Comparison of ENCODE assay signal across 5 worm cellular contexts in genomic region chrIV:9511221-9511638, ce11.
A peak's percentile ranks its signal among the peaks of the same experiment; 100 is the strongest.
TF ChIP-seq lines count a peak whose summit lies in the region.

No protein-coding gene starts in this region.

TF ChIP-seq in whole organism, L1 larva, 84 proteins besides CTCF, POLR2A, EP300 and RAD21 (continued from another document and continues in another):
- TF ChIP-seq vab-15 (tag; optimal IDR thresholded peaks at IDR 0.05; lab: Kevin White, UChicago) (no peak), zag-1 (tag; optimal IDR thresholded peaks at IDR 0.05; lab: Kevin White, UChicago) (no peak), nhr-11 (tag; optimal IDR thresholded peaks at IDR 0.05; lab: Kevin White, UChicago) (peak; percentile 17), sptf-1 (tag; optimal IDR thresholded peaks at IDR 0.05; lab: Kevin White, UChicago) (no peak), lsy-2 (tag; optimal IDR thresholded peaks at IDR 0.05; lab: Kevin White, UChicago) (peak; percentile 72 to 80), sox-4 (tag; optimal IDR thresholded peaks at IDR 0.05; lab: Kevin White, UChicago) (peak; percentile 63), lin-13 (GFP tag; optimal IDR thresholded peaks at IDR 0.05; lab: Kevin White, UChicago) (peak; percentile 70), fkh-4 (tag; optimal IDR thresholded peaks at IDR 0.05; lab: Kevin White, UChicago; ENCODE audit: borderline replicate concordance) (peak; percentile 13), lin-35 (GFP tag; optimal IDR thresholded peaks at IDR 0.05; lab: Kevin White, UChicago) (peak; percentile 57 to 75), nhr-77 (tag; optimal IDR thresholded peaks at IDR 0.05; lab: Kevin White, UChicago) (no peak), snu-23 (GFP tag; optimal IDR thresholded peaks at IDR 0.05; lab: Kevin White, UChicago) (peak; percentile 92), nhr-237 (tag; optimal IDR thresholded peaks at IDR 0.05; lab: Kevin White, UChicago) (peak; percentile 40), nhr-28 (tag; optimal IDR thresholded peaks at IDR 0.05; lab: Kevin White, UChicago) (no peak), nhr-19 (GFP tag; conservative IDR thresholded peaks at IDR 0.05; lab: Robert Waterston, UW) (peak; percentile 87), nhr-76 (tag; optimal IDR thresholded peaks at IDR 0.05; lab: Kevin White, UChicago) (no peak), efl-1 (optimal IDR thresholded peaks at IDR 0.05; lab: Kevin White, UChicago) (peak; percentile 73 to 78), efl-1 (GFP tag; optimal IDR thresholded peaks at IDR 0.05 in 1 of 2; lab: Kevin White, UChicago) (peak; percentile 61 to 97), snpc-4 (tag; optimal IDR thresholded peaks at IDR 0.05; lab: Kevin White, UChicago) (peak; percentile 99), ces-1 (GFP tag; optimal IDR thresholded peaks at IDR 0.05; lab: Kevin White, UChicago) (no peak), hlh-17 (GFP tag; optimal IDR thresholded peaks at IDR 0.05; lab: Kevin White, UChicago; ENCODE audit: borderline replicate concordance) (no peak), mdl-1 (tag; optimal IDR thresholded peaks at IDR 0.05; lab: Kevin White, UChicago) (peak in 1 of 2 experiments; percentile 76), aly-2 (tag; optimal IDR thresholded peaks at IDR 0.05; lab: Kevin White, UChicago) (peak; percentile 89), ceh-8 (GFP tag; optimal IDR thresholded peaks at IDR 0.05; lab: Kevin White, UChicago) (peak; percentile 85), lir-3 (tag; optimal IDR thresholded peaks at IDR 0.05; lab: Kevin White, UChicago; ENCODE audit: poor library complexity) (peak; percentile 55), unc-62 (GFP tag; optimal IDR thresholded peaks at IDR 0.05; lab: Kevin White, UChicago) (no peak), pax-3 (tag; optimal IDR thresholded peaks at IDR 0.05; lab: Kevin White, UChicago) (peak; percentile 67)

TF ChIP-seq in whole organism, L2 larva, 48 proteins besides CTCF, POLR2A, EP300 and RAD21 (continued from another document):
- TF ChIP-seq nhr-23 (tag; optimal IDR thresholded peaks at IDR 0.05; lab: Kevin White, UChicago): no peak
- TF ChIP-seq nhr-25 (tag; optimal IDR thresholded peaks at IDR 0.05; lab: Kevin White, UChicago): peak; percentile 81
- TF ChIP-seq unc-55 (GFP tag; optimal IDR thresholded peaks at IDR 0.05; lab: Kevin White, UChicago): peak; percentile 79
- TF ChIP-seq mbf-1 (tag; optimal IDR thresholded peaks at IDR 0.05; lab: Kevin White, UChicago): no peak
- TF ChIP-seq nhr-10 (tag; optimal IDR thresholded peaks at IDR 0.05; lab: Kevin White, UChicago): no peak
- no peak for TF ChIP-seq unc-62 (GFP tag; optimal IDR thresholded peaks at IDR 0.05; lab: Kevin White, UChicago)
- peak; percentile 34 for TF ChIP-seq peb-1 (tag; optimal IDR thresholded peaks at IDR 0.05; lab: Kevin White, UChicago)
- peak; percentile 64 for TF ChIP-seq gmeb-1 (tag; optimal IDR thresholded peaks at IDR 0.05; lab: Kevin White, UChicago)
- no peak for TF ChIP-seq nhr-12 (tag; optimal IDR thresholded peaks at IDR 0.05; lab: Kevin White, UChicago)
- TF ChIP-seq lin-11 (tag; optimal IDR thresholded peaks at IDR 0.05; lab: Kevin White, UChicago): peak; percentile 70
- TF ChIP-seq dmd-4 (tag; optimal IDR thresholded peaks at IDR 0.05; lab: Kevin White, UChicago): no peak
- TF ChIP-seq ceh-16 (tag; optimal IDR thresholded peaks at IDR 0.05; lab: Kevin White, UChicago): peak; percentile 88
- peak; percentile 81 for TF ChIP-seq lin-13 (GFP tag; optimal IDR thresholded peaks at IDR 0.05; lab: Kevin White, UChicago)
- peak; percentile 38 for TF ChIP-seq R02D3.7 (tag; optimal IDR thresholded peaks at IDR 0.05; lab: Kevin White, UChicago)
- peak; percentile 62 to 85 for TF ChIP-seq lsy-2 (tag; optimal IDR thresholded peaks at IDR 0.05; lab: Kevin White, UChicago)
- peak; percentile 47 for TF ChIP-seq zag-1 (tag; optimal IDR thresholded peaks at IDR 0.05; lab: Kevin White, UChicago)
TF ChIP-seq in whole organism, L2 larva: peak in this region for 31.

TF ChIP-seq in whole organism, L3 larva, 47 proteins besides CTCF, POLR2A, EP300 and RAD21 (continued from another document):
- TF ChIP-seq jun-1 (tag; optimal IDR thresholded peaks at IDR 0.05; lab: Kevin White, UChicago) (peak; percentile 28), sea-2 (GFP tag; optimal IDR thresholded peaks at IDR 0.05; lab: Kevin White, UChicago) (no peak), egl-5 (tag; optimal IDR thresholded peaks at IDR 0.05; lab: Kevin White, UChicago) (peak; percentile 59), tbx-2 (tag; optimal IDR thresholded peaks at IDR 0.05; lab: Kevin White, UChicago) (peak; percentile 68)
TF ChIP-seq in whole organism, L3 larva: peak in this region for 26.

TF ChIP-seq in whole organism, L4 larva, 104 proteins besides CTCF, POLR2A, EP300 and RAD21 (continued from another document and continues in another):
- TF ChIP-seq madf-5 (GFP tag; IDR thresholded peaks at IDR 0.05; lab: Robert Waterston, UW) (no peak), daf-12 (tag; optimal IDR thresholded peaks at IDR 0.05; lab: Kevin White, UChicago) (no peak), nhr-48 (tag; optimal IDR thresholded peaks at IDR 0.05; lab: Kevin White, UChicago) (peak; percentile 74), daf-19 (GFP tag; conservative IDR thresholded peaks at IDR 0.05; lab: Robert Waterston, UW) (no peak; the same call in 1 of the 2 replicates), daf-16 (GFP tag; optimal IDR thresholded peaks at IDR 0.05; lab: Kevin White, UChicago) (peak; percentile 5 to 13), daf-16 (tag; optimal IDR thresholded peaks at IDR 0.05; lab: Kevin White, UChicago) (peak; percentile 25), T26A8.4 (GFP tag; IDR thresholded peaks at IDR 0.05; lab: Robert Waterston, UW) (peak; percentile 81), nhr-41 (GFP tag; IDR thresholded peaks at IDR 0.05; lab: Robert Waterston, UW) (no peak), cey-2 (tag; optimal IDR thresholded peaks at IDR 0.05; lab: Kevin White, UChicago; ENCODE audit: borderline replicate concordance, insufficient read depth) (no peak), mdt-29 (GFP tag; IDR thresholded peaks at IDR 0.05; lab: Robert Waterston, UW) (0 out of 2 replicates have a peak, but pooled peaks have one; percentile 28), lin-29 (GFP tag; IDR thresholded peaks at IDR 0.05; lab: Robert Waterston, UW) (no peak), ZK337.2 (GFP tag; IDR thresholded peaks at IDR 0.05; lab: Robert Waterston, UW) (no peak), ceh-32 (tag; optimal IDR thresholded peaks at IDR 0.05; lab: Kevin White, UChicago; ENCODE audit: poor library complexity) (peak; percentile 46), dmd-6 (GFP tag; IDR thresholded peaks at IDR 0.05; lab: Robert Waterston, UW) (peak; percentile 46), zfp-3 (GFP tag; conservative IDR thresholded peaks at IDR 0.05; lab: Robert Waterston, UW) (no peak), ceh-62 (tag; optimal IDR thresholded peaks at IDR 0.05; lab: Kevin White, UChicago) (no peak), mdl-1 (tag; optimal IDR thresholded peaks at IDR 0.05; lab: Kevin White, UChicago) (peak in 1 of 2 experiments; percentile 71), hlh-11 (tag; optimal IDR thresholded peaks at IDR 0.05; lab: Kevin White, UChicago) (peak; percentile 65), snpc-1.2 (GFP tag; IDR thresholded peaks at IDR 0.05; lab: Robert Waterston, UW) (peak; percentile 50), lsy-2 (tag; optimal IDR thresholded peaks at IDR 0.05; lab: Kevin White, UChicago) (peak; percentile 33 to 73), set-16 (GFP tag; IDR thresholded peaks at IDR 0.05; lab: Robert Waterston, UW) (peak; percentile 48; the same call in 1 of the 2 replicates), sdz-12 (GFP tag; optimal IDR thresholded peaks at IDR 0.05; lab: Kevin White, UChicago) (peak; percentile 75), R02D3.7 (tag; optimal IDR thresholded peaks at IDR 0.05; lab: Kevin White, UChicago) (no peak), Y75B8A.6 (GFP tag; IDR thresholded peaks at IDR 0.05; lab: Robert Waterston, UW) (no peak), T20F7.1 (GFP tag; optimal IDR thresholded peaks at IDR 0.05; lab: Kevin White, UChicago) (peak; percentile 65), ces-1 (GFP tag; optimal IDR thresholded peaks at IDR 0.05; lab: Kevin White, UChicago) (peak; percentile 62), lin-15B (tag; optimal IDR thresholded peaks at IDR 0.05; lab: Kevin White, UChicago) (no peak), ceh-44 (GFP tag; IDR thresholded peaks at IDR 0.05; lab: Robert Waterston, UW) (no peak), dmd-8 (GFP tag; IDR thresholded peaks at IDR 0.05; lab: Robert Waterston, UW) (no peak), rbr-2 (tag; optimal IDR thresholded peaks at IDR 0.05; lab: Kevin White, UChicago) (peak; percentile 74), pha-4 (GFP tag; IDR thresholded peaks at IDR 0.05; lab: Robert Waterston, UW) (peak; percentile 56; the same call in 1 of the 2 replicates), pha-4 (tag; optimal IDR thresholded peaks at IDR 0.05; lab: Kevin White, UChicago) (no peak), dpl-1 (GFP tag; optimal IDR thresholded peaks at IDR 0.05; lab: Kevin White, UChicago) (peak; percentile 41), mxl-3 (GFP tag; optimal IDR thresholded peaks at IDR 0.05; lab: Kevin White, UChicago) (no peak), nhr-6 (tag; optimal IDR thresholded peaks at IDR 0.05; lab: Kevin White, UChicago) (peak; percentile 66), hif-1 (tag; optimal IDR thresholded peaks at IDR 0.05; lab: Kevin White, UChicago) (peak in 1 of 2 experiments; percentile 48), unc-39 (tag; optimal IDR thresholded peaks at IDR 0.05; lab: Kevin White, UChicago) (no peak), lim-7 (GFP tag; IDR thresholded peaks at IDR 0.05; lab: Robert Waterston, UW) (0 out of 2 replicates have a peak, but pooled peaks have one; percentile 26), F10B5.3 (tag; optimal IDR thresholded peaks at IDR 0.05; lab: Kevin White, UChicago) (peak; percentile 86), zfp-2 (tag; optimal IDR thresholded peaks at IDR 0.05; lab: Kevin White, UChicago) (no peak), madf-9 (GFP tag; conservative IDR thresholded peaks at IDR 0.05; lab: Robert Waterston, UW) (0 out of 2 replicates have a peak, but pooled peaks have one; percentile 40), F49E8.2 (tag; optimal IDR thresholded peaks at IDR 0.05; lab: Kevin White, UChicago; ENCODE audit: borderline replicate concordance) (peak; percentile 62), nhr-237 (tag; optimal IDR thresholded peaks at IDR 0.05; lab: Kevin White, UChicago) (no peak)

TF ChIP-seq in whole organism, young adult, 124 proteins besides CTCF, POLR2A, EP300 and RAD21 (continued from another document):
- TF ChIP-seq fkh-3 (tag; optimal IDR thresholded peaks at IDR 0.05; lab: Kevin White, UChicago): peak; percentile 15
- no peak for TF ChIP-seq hlh-26 (GFP tag; conservative IDR thresholded peaks at IDR 0.05; lab: Robert Waterston, UW)
- no peak for TF ChIP-seq ceh-79 (tag; optimal IDR thresholded peaks at IDR 0.05; lab: Kevin White, UChicago)
- TF ChIP-seq hrde-1 (tag; optimal IDR thresholded peaks at IDR 0.05; lab: Kevin White, UChicago; ENCODE audit: borderline replicate concordance): peak; percentile 55
- TF ChIP-seq ama-1 (optimal IDR thresholded peaks at IDR 0.05; lab: Kevin White, UChicago): peak; percentile 79
- no peak for TF ChIP-seq ama-1 (GFP tag; optimal IDR thresholded peaks at IDR 0.05; lab: Kevin White, UChicago)
- TF ChIP-seq atf-7 (tag; optimal IDR thresholded peaks at IDR 0.05; lab: Kevin White, UChicago): peak; percentile 56
- no peak for TF ChIP-seq efl-1 (GFP tag; optimal IDR thresholded peaks at IDR 0.05; lab: Kevin White, UChicago)
- TF ChIP-seq ceh-100 (GFP tag; IDR thresholded peaks at IDR 0.05; lab: Robert Waterston, UW): 0 out of 2 replicates have a peak, but pooled peaks have one; percentile 37
- TF ChIP-seq lin-26 (GFP tag; IDR thresholded peaks at IDR 0.05; lab: Robert Waterston, UW): no peak; the same call in 1 of the 2 replicates
- TF ChIP-seq nhr-27 (tag; optimal IDR thresholded peaks at IDR 0.05; lab: Kevin White, UChicago): no peak
- peak; percentile 49 for TF ChIP-seq snpc-1.3 (tag; optimal IDR thresholded peaks at IDR 0.05; lab: Kevin White, UChicago; ENCODE audit: insufficient read depth)
- TF ChIP-seq rec-8 (tag; optimal IDR thresholded peaks at IDR 0.05; lab: Kevin White, UChicago): peak in 1 of 2 experiments; percentile 25
- TF ChIP-seq F49E8.2 (tag; optimal IDR thresholded peaks at IDR 0.05; lab: Kevin White, UChicago; ENCODE audit: insufficient read depth): peak; percentile 56
- TF ChIP-seq aptf-3 (GFP tag; IDR thresholded peaks at IDR 0.05; lab: Robert Waterston, UW): no peak
- no peak for TF ChIP-seq zim-3 (tag; optimal IDR thresholded peaks at IDR 0.05; lab: Kevin White, UChicago)
- TF ChIP-seq Y56A3A.18 (GFP tag; IDR thresholded peaks at IDR 0.05; lab: Robert Waterston, UW): peak; percentile 74; the same call in 1 of the 2 replicates
- TF ChIP-seq hsf-1 (GFP tag; IDR thresholded peaks at IDR 0.05; lab: Robert Waterston, UW): 0 out of 2 replicates have a peak, but pooled peaks have one; percentile 16
- no peak for TF ChIP-seq sdz-38 (tag; optimal IDR thresholded peaks at IDR 0.05; lab: Kevin White, UChicago)
- no peak for TF ChIP-seq F57A8.1 (GFP tag; optimal IDR thresholded peaks at IDR 0.05; lab: Kevin White, UChicago)
- TF ChIP-seq K11D2.4 (GFP tag; IDR thresholded peaks at IDR 0.05; lab: Robert Waterston, UW): 0 out of 2 replicates have a peak, but pooled peaks have one; percentile 18
- TF ChIP-seq lin-40 (tag; optimal IDR thresholded peaks at IDR 0.05; lab: Kevin White, UChicago): peak; percentile 88
- TF ChIP-seq gei-17 (GFP tag; optimal IDR thresholded peaks at IDR 0.05; lab: Kevin White, UChicago): peak; percentile 55
- no peak for TF ChIP-seq athp-1 (tag; optimal IDR thresholded peaks at IDR 0.05; lab: Kevin White, UChicago)
- peak; percentile 47 for TF ChIP-seq attf-5 (GFP tag; optimal IDR thresholded peaks at IDR 0.05; lab: Kevin White, UChicago)
- TF ChIP-seq snpc-3.4 (tag; optimal IDR thresholded peaks at IDR 0.05; lab: Kevin White, UChicago): peak; percentile 11
- no peak for TF ChIP-seq egrh-3 (GFP tag; IDR thresholded peaks at IDR 0.05; lab: Robert Waterston, UW)
- peak; percentile 76 for TF ChIP-seq repo-1 (tag; optimal IDR thresholded peaks at IDR 0.05; lab: Kevin White, UChicago)
- TF ChIP-seq B0336.3 (GFP tag; IDR thresholded peaks at IDR 0.05; lab: Robert Waterston, UW): peak; percentile 94
- TF ChIP-seq attf-6 (GFP tag; IDR thresholded peaks at IDR 0.05; lab: Robert Waterston, UW): peak; percentile 71
- no peak for TF ChIP-seq F37B4.10 (GFP tag; IDR thresholded peaks at IDR 0.05; lab: Robert Waterston, UW)
- peak; percentile 68; the same call in 1 of the 2 replicates for TF ChIP-seq nfyb-1 (GFP tag; IDR thresholded peaks at IDR 0.05; lab: Robert Waterston, UW)
- TF ChIP-seq F55B11.4 (tag; optimal IDR thresholded peaks at IDR 0.05; lab: Kevin White, UChicago; ENCODE audit: borderline replicate concordance, insufficient read depth): no peak
- peak; percentile 42 for TF ChIP-seq madf-10 (tag; optimal IDR thresholded peaks at IDR 0.05; lab: Kevin White, UChicago)
- TF ChIP-seq lag-1 (GFP tag; IDR thresholded peaks at IDR 0.05; lab: Robert Waterston, UW): 0 out of 2 replicates have a peak, but pooled peaks have one; percentile 61
- TF ChIP-seq snpc-4 (GFP tag; optimal IDR thresholded peaks at IDR 0.05; lab: Kevin White, UChicago): peak; percentile 96
- TF ChIP-seq snpc-4 (tag; optimal IDR thresholded peaks at IDR 0.05; lab: Kevin White, UChicago): peak; percentile 97 to 99 (median 98)
- TF ChIP-seq unc-130 (GFP tag; optimal IDR thresholded peaks at IDR 0.05; lab: Kevin White, UChicago): no peak
- TF ChIP-seq K12H6.12 (tag; optimal IDR thresholded peaks at IDR 0.05; lab: Kevin White, UChicago): peak; percentile 43
- TF ChIP-seq let-607 (tag; optimal IDR thresholded peaks at IDR 0.05; lab: Kevin White, UChicago): peak in 1 of 2 experiments; percentile 21
- TF ChIP-seq hlh-12 (tag; optimal IDR thresholded peaks at IDR 0.05; lab: Kevin White, UChicago): no peak
